Worm (Caenorhabditis elegans): Measurements from ENCODE around the gene R166.2.

Gene R166.2

ce11 chrII:10541923-10542486 is 4.5 kb upstream of the R166.2 start, which contains the start of gene pro-1 (continued):
- peak; percentile 34 for TF ChIP-seq jun-1 (tag; optimal IDR thresholded peaks at IDR 0.05)
- no peak for TF ChIP-seq aly-2 (tag; optimal IDR thresholded peaks at IDR 0.05)
- TF ChIP-seq mdl-1 (tag; optimal IDR thresholded peaks at IDR 0.05): peak; percentile 6 to 13
- peak; percentile 80 for TF ChIP-seq php-3 (GFP tag; IDR thresholded peaks at IDR 0.05)
- peak; percentile 84 for TF ChIP-seq lin-38 (GFP tag; IDR thresholded peaks at IDR 0.05)
- no peak for TF ChIP-seq nhr-237 (tag; optimal IDR thresholded peaks at IDR 0.05)
- no peak for TF ChIP-seq fkh-10 (GFP tag; optimal IDR thresholded peaks at IDR 0.05)
- TF ChIP-seq nhr-48 (tag; optimal IDR thresholded peaks at IDR 0.05): peak; percentile 22
- TF ChIP-seq spr-3 (GFP tag; optimal IDR thresholded peaks at IDR 0.05): peak; percentile 48
- no peak for TF ChIP-seq snpc-4 (tag; optimal IDR thresholded peaks at IDR 0.05)
- TF ChIP-seq lin-1 (GFP tag; IDR thresholded peaks at IDR 0.05): peak; percentile 72
- TF ChIP-seq dmd-6 (GFP tag; IDR thresholded peaks at IDR 0.05): peak; percentile 54
- peak; percentile 66; the same call in 1 of the 2 replicates for TF ChIP-seq nhr-41 (GFP tag; IDR thresholded peaks at IDR 0.05)
- TF ChIP-seq ZK546.5 (tag; optimal IDR thresholded peaks at IDR 0.05): no peak
- peak; percentile 45; the same call in 1 of the 2 replicates for TF ChIP-seq Y75B8A.6 (GFP tag; IDR thresholded peaks at IDR 0.05)
- peak; percentile 47 to 91 for TF ChIP-seq lsy-2 (tag; optimal IDR thresholded peaks at IDR 0.05)
- no peak for TF ChIP-seq lin-15B (tag; optimal IDR thresholded peaks at IDR 0.05)
- TF ChIP-seq hmg-1.1 (GFP tag; IDR thresholded peaks at IDR 0.05): peak; percentile 80
- peak; percentile 80 for TF ChIP-seq R02D3.7 (tag; optimal IDR thresholded peaks at IDR 0.05)
- TF ChIP-seq ceh-62 (tag; optimal IDR thresholded peaks at IDR 0.05): no peak
- TF ChIP-seq tra-1 (GFP tag; IDR thresholded peaks at IDR 0.05): peak; percentile 65
- TF ChIP-seq lin-13 (GFP tag; optimal IDR thresholded peaks at IDR 0.05): peak; percentile 6
- no peak for TF ChIP-seq nhr-76 (tag; optimal IDR thresholded peaks at IDR 0.05)
- peak; percentile 89 for TF ChIP-seq mdt-29 (GFP tag; IDR thresholded peaks at IDR 0.05)
- TF ChIP-seq saeg-2 (GFP tag; IDR thresholded peaks at IDR 0.05): peak; percentile 83
- no peak for TF ChIP-seq ceh-82 (tag; optimal IDR thresholded peaks at IDR 0.05)
- peak in 1 of 2 experiments; percentile 37 for TF ChIP-seq daf-16 (GFP tag; optimal IDR thresholded peaks at IDR 0.05)
- TF ChIP-seq daf-16 (tag; optimal IDR thresholded peaks at IDR 0.05): peak; percentile 87
- peak; percentile 98 for TF ChIP-seq sdz-12 (GFP tag; optimal IDR thresholded peaks at IDR 0.05)
- no peak for TF ChIP-seq daf-8 (GFP tag; IDR thresholded peaks at IDR 0.05)
- TF ChIP-seq dve-1 (tag; optimal IDR thresholded peaks at IDR 0.05; ENCODE audit: insufficient read depth): peak; percentile 90
- peak; percentile 76 for TF ChIP-seq hlh-11 (tag; optimal IDR thresholded peaks at IDR 0.05)
- TF ChIP-seq T26A8.4 (GFP tag; IDR thresholded peaks at IDR 0.05): peak; percentile 95
- TF ChIP-seq nhr-25 (tag; optimal IDR thresholded peaks at IDR 0.05; ENCODE audit: borderline replicate concordance, insufficient read depth): peak; percentile 62
- TF ChIP-seq spr-1 (tag; optimal IDR thresholded peaks at IDR 0.05): no peak
- no peak for TF ChIP-seq zfp-2 (tag; optimal IDR thresholded peaks at IDR 0.05)
- TF ChIP-seq ama-1 (optimal IDR thresholded peaks at IDR 0.05): peak; percentile 92
- no peak for TF ChIP-seq ceh-44 (GFP tag; IDR thresholded peaks at IDR 0.05)
- no peak for TF ChIP-seq cey-2 (tag; optimal IDR thresholded peaks at IDR 0.05; ENCODE audit: borderline replicate concordance, insufficient read depth)
- peak in 1 of 2 experiments; percentile 84 for TF ChIP-seq hif-1 (tag; optimal IDR thresholded peaks at IDR 0.05)
- TF ChIP-seq ceh-32 (tag; optimal IDR thresholded peaks at IDR 0.05; ENCODE audit: poor library complexity): no peak
- peak; percentile 20 for TF ChIP-seq ztf-7 (tag; optimal IDR thresholded peaks at IDR 0.05)
- TF ChIP-seq nhr-111 (GFP tag; optimal IDR thresholded peaks at IDR 0.05): peak; percentile 79
- TF ChIP-seq Y5F2A.4 (GFP tag; optimal IDR thresholded peaks at IDR 0.05): no peak
- TF ChIP-seq set-16 (GFP tag; IDR thresholded peaks at IDR 0.05): 0 out of 2 replicates have a peak, but pooled peaks have one; percentile 7
- TF ChIP-seq F44E2.7 (GFP tag; IDR thresholded peaks at IDR 0.05): no peak
- TF ChIP-seq gei-8 (GFP tag; optimal IDR thresholded peaks at IDR 0.05): peak; percentile 12
- no peak for TF ChIP-seq egl-27 (tag; optimal IDR thresholded peaks at IDR 0.05)
- peak; percentile 89 for TF ChIP-seq lin-29 (GFP tag; IDR thresholded peaks at IDR 0.05)
- no peak for TF ChIP-seq lir-3 (tag; optimal IDR thresholded peaks at IDR 0.05)
